Fruit fly (Drosophila melanogaster) whole organism, embryonic: Measurements from ENCODE around the gene CG32971.

Source experiments
- ATbp ChIP-seq: fragments of 200-800 bp; sonication (Bioruptor generic); optimal IDR thresholded peaks from 2 replicates; lab custom pipeline; 2017; ENCODE audit warnings: missing biosample characterization, mild to moderate bottlenecking, missing genetic modification characterization, missing genetic modification reagents
- CG10462 ChIP-seq: fragments of 200-800 bp; sonication (Bioruptor generic); optimal IDR thresholded peaks from 2 replicates; lab custom pipeline; 2016; ENCODE audit warnings: missing biosample characterization, missing genetic modification characterization
- CG10654 ChIP-seq: fragments of 200-800 bp; sonication (Bioruptor generic); optimal IDR thresholded peaks from 2 replicates; lab custom pipeline; 2016; ENCODE audit warnings: missing biosample characterization, missing genetic modification characterization
- CG11560 ChIP-seq: fragments of 200-800 bp; sonication (Bioruptor generic); IDR thresholded peaks from 3 replicates; pipeline ENCODE4 v1.3.6; 2022; ENCODE audit warnings: missing biosample characterization, missing genetic modification characterization
- CG12659 ChIP-seq: fragments of 200-800 bp; sonication (Bioruptor generic); optimal IDR thresholded peaks from 3 replicates; lab custom pipeline; 2017; ENCODE audit warnings: mild to moderate bottlenecking, missing biosample characterization, missing genetic modification reagents, missing genetic modification characterization
- CG13424 ChIP-seq: fragments of 200-800 bp; sonication (Bioruptor generic); optimal IDR thresholded peaks from 2 replicates; lab custom pipeline; 2019; ENCODE audit warnings: missing biosample characterization, mild to moderate bottlenecking, missing genetic modification characterization, moderate library complexity
- CG14667 ChIP-seq: fragments of 200-800 bp; sonication (Bioruptor generic); IDR thresholded peaks from 2 replicates; pipeline ENCODE4 v1.3.6; 2022; ENCODE audit warnings: missing biosample characterization, missing genetic modification characterization
- CG14860 ChIP-seq: fragments of 200-800 bp; sonication (Bioruptor generic); IDR thresholded peaks from 3 replicates; pipeline ENCODE4 v1.3.6; 2022; ENCODE audit warnings: missing biosample characterization, missing genetic modification characterization; ENCODE audit not compliant: partially characterized antibody
- CG15011 ChIP-seq: fragments of 200-800 bp; sonication (Bioruptor generic); optimal IDR thresholded peaks from 3 replicates; lab custom pipeline; 2018; ENCODE audit warnings: missing biosample characterization, mild to moderate bottlenecking, missing genetic modification characterization
- CG16815 ChIP-seq: fragments of 200-800 bp; sonication (Bioruptor generic); optimal IDR thresholded peaks from 3 replicates; lab custom pipeline; 2017; ENCODE audit warnings: missing biosample characterization, mild to moderate bottlenecking, missing genetic modification characterization
- CG17328 ChIP-seq: fragments of 200-800 bp; sonication (Bioruptor generic); IDR thresholded peaks from 2 replicates; pipeline ENCODE4 v1.3.6; 2022; ENCODE audit warnings: missing biosample characterization, missing genetic modification characterization
- CG17359 ChIP-seq: fragments of 200-800 bp; sonication (Bioruptor generic); optimal IDR thresholded peaks from 3 replicates; lab custom pipeline; 2018; ENCODE audit warnings: missing biosample characterization, mild to moderate bottlenecking, missing genetic modification characterization, moderate library complexity
- CG17829 ChIP-seq: fragments of 200-800 bp; optimal IDR thresholded peaks from 2 replicates; lab custom pipeline; 2019; ENCODE audit warnings: missing biosample characterization, mild to moderate bottlenecking, missing genetic modification characterization, moderate library complexity
- CG32767 ChIP-seq: fragments of 200-800 bp; sonication (Bioruptor generic); IDR thresholded peaks from 2 replicates; pipeline ENCODE4 v1.3.6; 2022; ENCODE audit warnings: missing biosample characterization, missing genetic modification characterization
- CG4820 ChIP-seq: fragments of 200-800 bp; sonication (Bioruptor generic); optimal IDR thresholded peaks from 3 replicates; lab custom pipeline; 2016; ENCODE audit warnings: missing biosample characterization, missing genetic modification characterization
- CG6254 ChIP-seq: fragments of 200-800 bp; sonication (Bioruptor generic); optimal IDR thresholded peaks from 3 replicates; lab custom pipeline; 2017; ENCODE audit warnings: mild to moderate bottlenecking, missing biosample characterization, missing genetic modification reagents, missing genetic modification characterization
- CG6689 ChIP-seq: fragments of 200-800 bp; sonication (Bioruptor generic); IDR thresholded peaks from 2 replicates; pipeline ENCODE4 v1.3.6; 2022; ENCODE audit warnings: missing biosample characterization, missing genetic modification characterization
- CG7556 ChIP-seq: fragments of 200-800 bp; sonication (Bioruptor generic); optimal IDR thresholded peaks from 2 replicates; lab custom pipeline; 2017; ENCODE audit warnings: missing biosample characterization, mild to moderate bottlenecking, missing genetic modification characterization
- CG8388 ChIP-seq: fragments of 200-800 bp; sonication (Bioruptor generic); optimal IDR thresholded peaks from 2 replicates; lab custom pipeline; 2019; ENCODE audit warnings: missing biosample characterization, mild to moderate bottlenecking, missing genetic modification characterization, moderate library complexity
- CG8765 ChIP-seq: fragments of 200-800 bp; sonication (Bioruptor generic); IDR thresholded peaks from 2 replicates; pipeline ENCODE4 v1.3.6; 2022; ENCODE audit warnings: missing biosample characterization, missing genetic modification characterization
- CkIIα-i1 ChIP-seq: fragments of 200-800 bp; sonication (Bioruptor generic); IDR thresholded peaks from 2 replicates; pipeline ENCODE4 v1.3.6; 2022; ENCODE audit warnings: missing biosample characterization, missing genetic modification characterization
- HmgD ChIP-seq: fragments of 200-800 bp; sonication (Bioruptor generic); optimal IDR thresholded peaks from 3 replicates; lab custom pipeline; 2016; ENCODE audit warnings: missing biosample characterization, missing genetic modification characterization
- Hr78 ChIP-seq, 2 experiments: fragments of 200-800 bp in 1 of 2; fragments of >200 bp in 1 of 2; sonication (Bioruptor generic) in 1 of 2; optimal IDR thresholded peaks; 2 replicates each; lab custom pipeline; 2017 to 2019; ENCODE audit warnings: missing biosample characterization in 2 of 2, missing genetic modification characterization in 2 of 2, mild to moderate bottlenecking in 1 of 2, moderate library complexity in 1 of 2
- Med ChIP-seq: fragments of 200-800 bp; sonication (Bioruptor generic); peaks from one replicate; lab custom pipeline; 2016; ENCODE audit warnings: missing biosample characterization, missing genetic modification characterization, mild to moderate bottlenecking, inconsistent platforms, moderate library complexity
- Nf-YA ChIP-seq: fragments of 200-800 bp; sonication (Bioruptor generic); IDR thresholded peaks from 2 replicates; pipeline ENCODE4 v1.3.6; 2022; ENCODE audit warnings: missing biosample characterization, missing genetic modification characterization
- Vsx1 ChIP-seq: fragments of 200-800 bp; sonication (Bioruptor generic); optimal IDR thresholded peaks from 2 replicates; lab custom pipeline; 2017; ENCODE audit warnings: missing biosample characterization, mild to moderate bottlenecking, missing genetic modification characterization, missing genetic modification reagents
- ac ChIP-seq: fragments of 200-800 bp; sonication (Bioruptor generic); optimal IDR thresholded peaks from 3 replicates; lab custom pipeline; 2017; ENCODE audit warnings: missing biosample characterization, mild to moderate bottlenecking, missing genetic modification characterization
- br ChIP-seq: fragments of >200 bp; optimal IDR thresholded peaks from 2 replicates; lab custom pipeline; 2017
- cad ChIP-seq: fragments of >200 bp; optimal IDR thresholded peaks from 2 replicates; lab custom pipeline; 2017; ENCODE audit warnings: missing biosample characterization, missing genetic modification characterization
- chinmo ChIP-seq: fragments of 200-800 bp; sonication (Bioruptor generic); IDR thresholded peaks from 4 replicates; pipeline ENCODE4 v1.3.6; 2022; ENCODE audit warnings: missing biosample characterization, missing genetic modification characterization; ENCODE audit not compliant: partially characterized antibody
- crc ChIP-seq: fragments of 200-800 bp; sonication (Bioruptor generic); optimal IDR thresholded peaks from 2 replicates; lab custom pipeline; 2016; ENCODE audit warnings: missing biosample characterization, missing genetic modification characterization
- ewg ChIP-seq: fragments of 200-800 bp; sonication (Bioruptor generic); optimal IDR thresholded peaks from 3 replicates; lab custom pipeline; 2017; ENCODE audit warnings: mild to moderate bottlenecking, missing biosample characterization, missing genetic modification reagents, missing genetic modification characterization
- fd96Cb ChIP-seq: fragments of 200-800 bp; sonication (Bioruptor generic); optimal IDR thresholded peaks from 2 replicates; lab custom pipeline; 2018; ENCODE audit warnings: missing biosample characterization, mild to moderate bottlenecking, missing genetic modification characterization, moderate library complexity
- gfzf ChIP-seq: fragments of 200-800 bp; sonication (Bioruptor generic); optimal IDR thresholded peaks from 2 replicates; lab custom pipeline; 2016; ENCODE audit warnings: missing biosample characterization, mild to moderate bottlenecking, missing genetic modification characterization, moderate library complexity
- grn ChIP-seq: fragments of 200-800 bp; sonication (Bioruptor generic); optimal IDR thresholded peaks from 3 replicates; lab custom pipeline; 2017; ENCODE audit warnings: missing biosample characterization, missing genetic modification characterization
- ind ChIP-seq: fragments of 200-800 bp; sonication (Bioruptor generic); optimal IDR thresholded peaks from 3 replicates; lab custom pipeline; 2016; ENCODE audit warnings: missing biosample characterization, missing genetic modification characterization
- jumu ChIP-seq: fragments of 200-800 bp; sonication (Bioruptor generic); optimal IDR thresholded peaks from 3 replicates; lab custom pipeline; 2016; ENCODE audit warnings: missing biosample characterization, missing genetic modification characterization
- klu ChIP-seq: fragments of 200-800 bp; sonication (Bioruptor generic); IDR thresholded peaks from 2 replicates; pipeline ENCODE4 v1.3.6; 2022; ENCODE audit warnings: missing biosample characterization, missing genetic modification characterization
- kni ChIP-seq: fragments of 200-800 bp; sonication (Bioruptor generic); optimal IDR thresholded peaks from 3 replicates; lab custom pipeline; 2017; ENCODE audit warnings: mild to moderate bottlenecking, missing biosample characterization, missing genetic modification reagents, missing genetic modification characterization
- maf-S ChIP-seq: fragments of 200-800 bp; sonication (Bioruptor generic); optimal IDR thresholded peaks from 2 replicates; lab custom pipeline; 2016; ENCODE audit warnings: missing biosample characterization, missing genetic modification characterization
- mld ChIP-seq: fragments of 200-800 bp; sonication (Bioruptor generic); IDR thresholded peaks from 3 replicates; pipeline ENCODE4 v1.3.6; 2022; ENCODE audit warnings: missing biosample characterization, missing genetic modification characterization; ENCODE audit not compliant: partially characterized antibody
- nerfin-1 ChIP-seq: fragments of 200-800 bp; sonication (Bioruptor generic); optimal IDR thresholded peaks from 3 replicates; lab custom pipeline; 2019; ENCODE audit warnings: missing biosample characterization, mild to moderate bottlenecking, missing genetic modification characterization, moderate library complexity
- prd ChIP-seq, 3 experiments: fragments of >200 bp in 2 of 3; fragments of 200-800 bp in 1 of 3; sonication (Bioruptor generic) in 1 of 3; optimal IDR thresholded peaks in 2 of 3; IDR thresholded peaks in 1 of 3; 2 replicates in 2 of 3; 3 replicates in 1 of 3; pipeline versions ENCODE4 v1.3.6 to Lab custom; 2017 to 2022; ENCODE audit warnings: missing biosample characterization in 1 of 3, missing genetic modification characterization in 1 of 3
- pum ChIP-seq: fragments of 200-800 bp; sonication (Bioruptor generic); optimal IDR thresholded peaks from 2 replicates; lab custom pipeline; 2016; ENCODE audit warnings: missing biosample characterization, missing genetic modification characterization
- sisA ChIP-seq: fragments of 200-800 bp; sonication (Bioruptor generic); IDR thresholded peaks from 2 replicates; pipeline ENCODE4 v1.3.6; 2022; ENCODE audit warnings: missing biosample characterization, missing genetic modification characterization
- slou ChIP-seq: fragments of 200-800 bp; sonication (Bioruptor generic); optimal IDR thresholded peaks from 3 replicates; lab custom pipeline; 2016; ENCODE audit warnings: missing biosample characterization, missing genetic modification characterization
- tin ChIP-seq: fragments of 200-800 bp; sonication (Bioruptor generic); optimal IDR thresholded peaks from 3 replicates; lab custom pipeline; 2016; ENCODE audit warnings: missing biosample characterization, missing genetic modification characterization
- tll ChIP-seq, 2 experiments: fragments of 200-800 bp in 1 of 2; fragments of >200 bp in 1 of 2; sonication (Bioruptor generic) in 1 of 2; optimal IDR thresholded peaks; 2 replicates each; lab custom pipeline; 2017 to 2019; ENCODE audit warnings: missing biosample characterization in 2 of 2, missing genetic modification characterization in 2 of 2, mild to moderate bottlenecking in 1 of 2, moderate library complexity in 1 of 2
- zen2 ChIP-seq: fragments of 200-800 bp; sonication (Bioruptor generic); IDR thresholded peaks from 3 replicates; pipeline ENCODE4 v1.3.6; 2022; ENCODE audit warnings: missing biosample characterization, missing genetic modification characterization; ENCODE audit not compliant: partially characterized antibody
- zfh1 ChIP-seq: fragments of 200-800 bp; sonication (Bioruptor generic); IDR thresholded peaks from 3 replicates; pipeline ENCODE4 v1.3.6; 2022; ENCODE audit warnings: missing biosample characterization, missing genetic modification characterization

CG32971 gene

dm6 chr2L:14245517-14245916 is 29.1 kb upstream of the CG32971 start (continued):
- no peak for TF ChIP-seq slou (GFP tag; lab: Kevin White, UChicago)
- no peak for TF ChIP-seq CG32767
- TF ChIP-seq CG17328, result peak; percentile 79
- peak; percentile 16 for TF ChIP-seq CG17829 (tag; lab: Kevin White, UChicago)
- TF ChIP-seq ewg (GFP tag; lab: Kevin White, UChicago), result peak; percentile 68
- peak; percentile 38 for TF ChIP-seq nerfin-1
- TF ChIP-seq Nf-YA, result 0 out of 2 replicates have a peak, but pooled peaks have one; percentile 7
- TF ChIP-seq tll (GFP tag; optimal IDR thresholded peaks at IDR 0.05; lab: Kevin White, UChicago), result no peak
- TF ChIP-seq HmgD, result no peak
- TF ChIP-seq kni (GFP tag; lab: Kevin White, UChicago), result peak; percentile 9
- TF ChIP-seq maf-S, result no peak
- no peak for TF ChIP-seq chinmo
- peak; percentile 28 for TF ChIP-seq pum (GFP tag; lab: Kevin White, UChicago)
- TF ChIP-seq zfh1 (GFP tag; lab: Robert Waterston, UW), result peak; percentile 84
- no peak for TF ChIP-seq gfzf (GFP tag; lab: Kevin White, UChicago)
- TF ChIP-seq jumu (GFP tag; lab: Kevin White, UChicago), result peak; percentile 16
- TF ChIP-seq klu (GFP tag; lab: Robert Waterston, UW), result no peak
- TF ChIP-seq Vsx1 (GFP tag; lab: Kevin White, UChicago), result peak; percentile 29
- TF ChIP-seq crc (GFP tag; lab: Kevin White, UChicago), result no peak
- TF ChIP-seq CG11560, result no peak
- TF ChIP-seq prd (optimal IDR thresholded peaks at IDR 0.05; lab: Kevin White, UChicago), result no peak
- peak; percentile 35; the same call in 2 of the 3 replicates for TF ChIP-seq prd (GFP tag; IDR thresholded peaks at IDR 0.05; lab: Robert Waterston, UW)
- TF ChIP-seq CG10462 (GFP tag; lab: Kevin White, UChicago), result no peak
- peak; percentile 55 for TF ChIP-seq CG7556 (GFP tag; lab: Kevin White, UChicago)
- no peak for TF ChIP-seq zen2
- TF ChIP-seq CG16815, result peak; percentile 9
- TF ChIP-seq ATbp (GFP tag; lab: Kevin White, UChicago), result peak; percentile 89
- peak; percentile 38 for TF ChIP-seq CG4820 (GFP tag; lab: Kevin White, UChicago)
- peak in 1 of 2 experiments; percentile 33 for TF ChIP-seq Hr78 (GFP tag; optimal IDR thresholded peaks at IDR 0.05; lab: Kevin White, UChicago)
- peak; percentile 56 for TF ChIP-seq Med (GFP tag; lab: Kevin White, UChicago)
- no peak for TF ChIP-seq CG10654
- TF ChIP-seq CG13424 (tag; lab: Kevin White, UChicago), result peak; percentile 56
- TF ChIP-seq ac (GFP tag; lab: Kevin White, UChicago), result peak; percentile 4
- TF ChIP-seq CG12659, result peak; percentile 12
- no peak for TF ChIP-seq CG14860 (GFP tag; lab: Robert Waterston, UW)
- TF ChIP-seq cad (GFP tag; lab: Kevin White, UChicago), result no peak
- no peak for TF ChIP-seq ind (GFP tag; lab: Kevin White, UChicago)
- TF ChIP-seq grn (GFP tag; lab: Kevin White, UChicago), result no peak
- peak; percentile 47 for TF ChIP-seq CG6689 (GFP tag; lab: Robert Waterston, UW)
- peak; percentile 65 for TF ChIP-seq CG17359
- TF ChIP-seq mld, result no peak
- TF ChIP-seq br (lab: Kevin White, UChicago), result no peak
- TF ChIP-seq CG15011 (GFP tag; lab: Kevin White, UChicago), result no peak
- no peak for TF ChIP-seq CG8765 (GFP tag; lab: Robert Waterston, UW)
- no peak for TF ChIP-seq CG14667 (GFP tag; lab: Robert Waterston, UW)
- TF ChIP-seq CG6254 (GFP tag; lab: Kevin White, UChicago), result peak; percentile 58
- peak; percentile 78 for TF ChIP-seq CG8388 (GFP tag; lab: Kevin White, UChicago)
- TF ChIP-seq tin, result peak; percentile 45
- peak; percentile 55 for TF ChIP-seq fd96Cb (tag; lab: Kevin White, UChicago)
- no peak for TF ChIP-seq CkIIα-i1 (GFP tag; lab: Robert Waterston, UW)
- TF ChIP-seq sisA (GFP tag; lab: Robert Waterston, UW), result peak; percentile 70
